Fruit fly (Drosophila melanogaster): ENCODE results near the gene Acsx2.

DNA sequence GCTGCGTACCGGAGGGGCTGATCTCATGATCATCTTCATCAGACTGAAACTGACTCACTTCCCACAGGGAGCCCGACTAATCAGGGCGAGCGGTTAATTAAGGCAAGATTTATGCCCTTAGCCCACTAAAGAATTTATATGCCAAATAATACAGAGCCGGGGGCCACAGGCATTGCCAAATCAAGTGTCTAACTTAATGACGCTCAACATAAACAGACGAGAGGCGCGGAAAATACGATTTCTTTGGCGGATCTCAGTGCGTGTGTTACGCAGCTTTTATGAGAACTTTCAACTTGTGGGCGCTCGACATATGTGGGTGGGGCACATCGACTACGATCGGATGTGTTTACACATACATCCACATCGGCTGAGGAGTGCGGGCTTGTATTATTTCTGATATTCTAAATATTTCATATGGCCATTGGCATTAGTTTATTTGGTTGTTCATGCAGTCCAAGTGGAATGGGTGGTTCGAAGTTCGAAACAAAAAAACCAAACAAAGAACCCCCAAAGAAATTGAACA, 48.3 kb downstream of the Acsx2 start:
- TF ChIP-seq CG11695 (GFP tag; IDR thresholded peaks at IDR 0.05): no peak
- TF ChIP-seq unpg (GFP tag; optimal IDR thresholded peaks at IDR 0.05): no peak
- TF ChIP-seq kay (GFP tag; optimal IDR thresholded peaks at IDR 0.05): no peak
- TF ChIP-seq CG15601 (tag; optimal IDR thresholded peaks at IDR 0.05): no peak
- no peak for TF ChIP-seq CG5245 (GFP tag; optimal IDR thresholded peaks at IDR 0.05)
- no peak for TF ChIP-seq lab (GFP tag; optimal IDR thresholded peaks at IDR 0.05)
- TF ChIP-seq CG10462 (GFP tag; optimal IDR thresholded peaks at IDR 0.05): no peak
- TF ChIP-seq Hand (GFP tag; optimal IDR thresholded peaks at IDR 0.05): no peak
- TF ChIP-seq usp (GFP tag; optimal IDR thresholded peaks at IDR 0.05): no peak
- TF ChIP-seq oc (tag; optimal IDR thresholded peaks at IDR 0.05): no peak
- no peak for TF ChIP-seq dmrt11E (tag; optimal IDR thresholded peaks at IDR 0.05)
- no peak for TF ChIP-seq tx (GFP tag; optimal IDR thresholded peaks at IDR 0.05)
